Fruit fly (Drosophila melanogaster) Kc167 (cell line): ENCODE results near the gene e.

Experiments used
- Myc ChIP-seq: fragments of >200 bp; optimal IDR thresholded peaks from 2 replicates; lab custom pipeline; 2017; ENCODE audit warnings: missing external identifiers
- Sin3A ChIP-seq: fragments of >200 bp; optimal IDR thresholded peaks from 2 replicates; lab custom pipeline; 2018; ENCODE audit warnings: missing external identifiers
- h ChIP-seq: fragments of >200 bp; optimal IDR thresholded peaks from 3 replicates; lab custom pipeline; 2018; ENCODE audit warnings: missing external identifiers
- insv ChIP-seq: fragments of >200 bp; optimal IDR thresholded peaks from 3 replicates; lab custom pipeline; 2018; ENCODE audit warnings: missing external identifiers
- psq ChIP-seq: fragments of >200 bp; optimal IDR thresholded peaks from 2 replicates; lab custom pipeline; 2017; ENCODE audit warnings: missing external identifiers
- ttk ChIP-seq: sonication (Bioruptor generic); optimal IDR thresholded peaks from 2 replicates; lab custom pipeline; 2017; ENCODE audit warnings: missing external identifiers

Gene e

dm6 chr3R:21237099-21237498 lies at the start of gene e:
e (minus strand) TSS chr3R:21237177.
- TF ChIP-seq insv (lab: Kevin White, UChicago) (no peak), Myc (no peak), Sin3A (no peak), psq (lab: Kevin White, UChicago) (no peak), ttk (lab: Kevin White, UChicago) (no peak), h (lab: Kevin White, UChicago) (no peak)

dm6 chr3R:21282897-21283296 lies 45.9 kb upstream of the e start, which contains the start of gene CG17298:
CG17298 (plus strand) TSS chr3R:21283197.
- TF ChIP-seq insv (lab: Kevin White, UChicago) = no peak
- no peak for TF ChIP-seq Myc
- TF ChIP-seq Sin3A = no peak
- TF ChIP-seq ttk (lab: Kevin White, UChicago) = no peak
- TF ChIP-seq h (lab: Kevin White, UChicago) = no peak
- TF ChIP-seq psq (lab: Kevin White, UChicago) = no peak

- no peak for TF ChIP-seq h (lab: Kevin White, UChicago)
- TF ChIP-seq Sin3A = no peak
- no peak for TF ChIP-seq Myc
- TF ChIP-seq insv (lab: Kevin White, UChicago) = no peak
- no peak for TF ChIP-seq psq (lab: Kevin White, UChicago)
- TF ChIP-seq ttk (lab: Kevin White, UChicago) = no peak
Observed at dm6 chr3R:21276111-21276510, 39.1 kb upstream of the e start, which contains the start of gene CG3301. CG3301 (minus strand) TSS chr3R:21276249.

dm6 chr3R:21274870-21275269 lies 37.9 kb upstream of the e start:
- TF ChIP-seq psq (lab: Kevin White, UChicago) (no peak), h (lab: Kevin White, UChicago) (no peak), ttk (lab: Kevin White, UChicago) (no peak), Myc (no peak), insv (lab: Kevin White, UChicago) (no peak), Sin3A (no peak)

DNA sequence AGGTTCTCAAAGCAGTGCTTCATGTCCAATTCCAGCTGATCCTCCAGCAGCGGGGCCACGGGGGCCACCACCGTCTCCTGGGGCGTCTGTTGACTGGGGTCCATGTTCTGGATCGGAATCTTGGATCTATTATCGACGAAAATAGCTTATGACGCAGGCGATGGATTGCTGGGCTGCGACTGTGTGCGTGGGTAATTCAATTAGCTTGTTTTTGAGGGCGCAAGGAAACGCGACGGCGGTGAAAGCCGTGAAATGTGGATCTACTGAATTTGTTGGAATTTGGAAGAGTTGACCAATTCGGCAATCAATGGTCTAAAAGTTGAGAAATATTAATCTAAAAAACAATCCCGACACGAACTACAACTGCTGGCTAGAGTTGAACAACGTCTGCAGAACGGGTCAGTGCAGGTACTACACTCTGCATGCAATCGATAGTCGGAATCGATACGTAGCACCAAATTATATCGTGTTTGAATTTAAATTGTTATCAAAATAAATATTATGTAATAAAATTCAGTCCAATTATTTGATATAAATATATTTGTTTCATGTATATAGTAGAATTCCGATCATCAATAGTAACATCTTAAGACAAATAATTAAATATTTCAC lies 36.6 kb upstream of the e start, which contains the start of gene CG3308:
CG3308 (minus strand) TSS at position 391 of the 612 bp plus-strand sequence.
- TF ChIP-seq Myc = no peak
- no peak for TF ChIP-seq insv (lab: Kevin White, UChicago)
- no peak for TF ChIP-seq h (lab: Kevin White, UChicago)
- no peak for TF ChIP-seq Sin3A
- no peak for TF ChIP-seq psq (lab: Kevin White, UChicago)
- no peak for TF ChIP-seq ttk (lab: Kevin White, UChicago)

DNA sequence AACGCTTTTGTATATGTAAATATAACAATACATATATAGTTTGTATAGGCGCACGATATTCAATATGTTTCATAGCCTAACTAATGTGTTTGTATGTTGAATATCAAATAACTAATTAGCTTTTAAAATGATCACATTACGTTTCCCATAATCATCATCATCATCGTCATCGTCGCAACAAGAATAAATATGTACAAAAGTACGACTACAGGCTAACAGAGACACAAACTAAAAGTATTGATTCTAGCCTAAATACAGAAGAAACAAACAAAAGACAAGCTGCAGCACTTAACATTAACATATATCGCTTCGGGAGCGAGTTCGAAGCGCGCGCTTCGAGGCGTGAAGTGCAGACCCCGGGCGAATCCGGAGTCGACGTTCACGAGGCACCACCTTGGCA lies 34.2 kb upstream of the e start:
- no peak for TF ChIP-seq h (lab: Kevin White, UChicago)

dm6 chr3R:21270609-21271143 lies 33.7 kb upstream of the e start:
- TF ChIP-seq h (lab: Kevin White, UChicago) (no peak), ttk (lab: Kevin White, UChicago) (peak; percentile 1)

- TF ChIP-seq ttk (lab: Kevin White, UChicago) (no peak), Myc (no peak), h (lab: Kevin White, UChicago) (no peak), insv (lab: Kevin White, UChicago) (no peak)
Observed at dm6 chr3R:21269923-21270322, 32.9 kb upstream of the e start, which contains the start of the genes AP-2sigma and Idi. AP-2sigma (minus strand) TSS chr3R:21270075. Idi (plus strand) TSS chr3R:21270126.

- TF ChIP-seq ttk (lab: Kevin White, UChicago) (no peak), Sin3A (no peak), Myc (no peak), insv (lab: Kevin White, UChicago) (no peak), h (lab: Kevin White, UChicago) (no peak), psq (lab: Kevin White, UChicago) (no peak)
Observed at dm6 chr3R:21268873-21269272, 31.9 kb upstream of the e start, which contains the start of gene Rab1. Rab1 (minus strand) TSS chr3R:21269060.

- TF ChIP-seq ttk (lab: Kevin White, UChicago) (no peak), insv (lab: Kevin White, UChicago) (no peak), Myc (no peak), psq (lab: Kevin White, UChicago) (no peak), h (lab: Kevin White, UChicago) (no peak), Sin3A (no peak)
Observed at dm6 chr3R:21267972-21268512, 31.1 kb upstream of the e start.

DNA sequence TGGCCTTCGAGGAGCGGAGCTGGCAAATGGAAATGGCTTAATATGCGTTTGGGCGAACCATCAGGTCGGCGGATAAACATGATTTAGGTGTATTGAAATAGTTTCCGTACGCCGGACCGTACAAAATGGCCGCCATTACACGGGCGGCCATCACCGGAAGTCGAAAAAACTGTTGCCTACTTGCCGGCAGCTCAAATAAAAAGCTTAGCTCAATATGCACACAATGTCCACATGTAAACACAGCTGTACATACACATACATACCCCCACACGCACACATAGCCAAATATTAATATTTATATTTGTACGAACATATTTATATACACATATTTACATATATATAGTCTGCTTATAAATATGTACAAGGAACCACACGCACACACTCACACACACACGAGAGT lies 26.2 kb upstream of the e start:
- TF ChIP-seq h (lab: Kevin White, UChicago) = no peak
- no peak for TF ChIP-seq psq (lab: Kevin White, UChicago)
- TF ChIP-seq Sin3A = no peak
- TF ChIP-seq Myc = no peak
- no peak for TF ChIP-seq insv (lab: Kevin White, UChicago)
- TF ChIP-seq ttk (lab: Kevin White, UChicago) = no peak

dm6 chr3R:21260795-21261194 lies 23.8 kb upstream of the e start:
- TF ChIP-seq Sin3A (no peak), insv (lab: Kevin White, UChicago) (no peak), Myc (no peak), psq (lab: Kevin White, UChicago) (no peak), ttk (lab: Kevin White, UChicago) (no peak), h (lab: Kevin White, UChicago) (no peak)
